Worm (Caenorhabditis elegans) whole organism, young adult: ENCODE results near the gene hrpl-1.

Source experiments
- F10E7.11 ChIP-seq: sonication (generic microtip); optimal IDR thresholded peaks from 2 replicates; lab custom pipeline; 2017; ENCODE audit warnings: mild to moderate bottlenecking, missing genetic modification characterization, moderate library complexity, missing compliant biosample characterization
- F22D6.2 ChIP-seq: sonication (generic microtip); optimal IDR thresholded peaks from 2 replicates; lab custom pipeline; 2016; ENCODE audit warnings: mild to moderate bottlenecking, missing genetic modification characterization, missing compliant biosample characterization
- F49E8.2 ChIP-seq: sonication (generic microtip); optimal IDR thresholded peaks from 3 replicates; lab custom pipeline; 2017; ENCODE audit warnings: missing genetic modification characterization, mild to moderate bottlenecking, missing compliant biosample characterization, antibody characterized with exemption, moderate library complexity; ENCODE audit not compliant: insufficient read depth
- Y79H2A.3 ChIP-seq: fragments of 200-800 bp; sonication (Bioruptor generic); conservative IDR thresholded peaks from 2 replicates; pipeline ENCODE4 v1.3.6; 2022; ENCODE audit warnings: missing genetic modification reagents, missing genetic modification characterization, missing compliant biosample characterization
- ZK185.1 ChIP-seq: sonication (generic microtip); optimal IDR thresholded peaks from 2 replicates; lab custom pipeline; 2016; ENCODE audit warnings: mild to moderate bottlenecking, missing genetic modification characterization, missing compliant biosample characterization; ENCODE audit not compliant: poor library complexity, severe bottlenecking
- ama-1 ChIP-seq, 3 experiments: fragments of 150-350 bp in 1 of 3; sonication (generic microtip) in 2 of 3; optimal IDR thresholded peaks; 2 replicates each; lab custom pipeline; 2014 to 2018; ENCODE audit warnings: missing biosample characterization in 2 of 3, missing genetic modification characterization in 2 of 3, missing genetic modification reagents in 2 of 3
- aptf-3 ChIP-seq: fragments of 200-800 bp; sonication (Bioruptor generic); IDR thresholded peaks from 2 replicates; pipeline ENCODE4 v1.3.6; 2022; ENCODE audit warnings: missing genetic modification characterization, missing compliant biosample characterization
- athp-1 ChIP-seq: sonication (generic microtip); optimal IDR thresholded peaks from 2 replicates; lab custom pipeline; 2017; ENCODE audit warnings: mild to moderate bottlenecking, missing genetic modification characterization, missing compliant biosample characterization
- attf-3 ChIP-seq: fragments of 200-800 bp; sonication (Bioruptor generic); conservative IDR thresholded peaks from 2 replicates; pipeline ENCODE4 v1.3.6; 2022; ENCODE audit warnings: missing genetic modification reagents, missing genetic modification characterization, missing compliant biosample characterization
- bed-2 ChIP-seq: fragments of 200-800 bp; sonication (Bioruptor generic); IDR thresholded peaks from 2 replicates; pipeline ENCODE4 v1.3.6; 2022; ENCODE audit warnings: missing genetic modification reagents, missing genetic modification characterization, missing compliant biosample characterization
- ccch-3 ChIP-seq: fragments of 200-800 bp; sonication (Bioruptor generic); optimal IDR thresholded peaks from 2 replicates; lab custom pipeline; 2018; ENCODE audit warnings: mild to moderate bottlenecking, missing genetic modification characterization, missing compliant biosample characterization
- cebp-2 ChIP-seq: fragments of 200-800 bp; sonication (Bioruptor generic); IDR thresholded peaks from 2 replicates; pipeline ENCODE4 v1.3.6; 2022; ENCODE audit warnings: missing genetic modification characterization, missing compliant biosample characterization
- ceh-79 ChIP-seq: sonication (generic microtip); optimal IDR thresholded peaks from 2 replicates; lab custom pipeline; 2017; ENCODE audit warnings: mild to moderate bottlenecking, missing genetic modification characterization, missing compliant biosample characterization
- ceh-91 ChIP-seq: fragments of 200-800 bp; sonication (Bioruptor generic); IDR thresholded peaks from 2 replicates; pipeline ENCODE4 v1.3.6; 2022; ENCODE audit warnings: missing genetic modification reagents, missing genetic modification characterization, missing compliant biosample characterization
- chd-7 ChIP-seq: sonication (generic microtip); optimal IDR thresholded peaks from 2 replicates; lab custom pipeline; 2016; ENCODE audit warnings: mild to moderate bottlenecking, missing genetic modification characterization, moderate library complexity, missing compliant biosample characterization
- dox-1 ChIP-seq: fragments of 200-800 bp; sonication (Bioruptor generic); IDR thresholded peaks from 2 replicates; pipeline ENCODE4 v1.3.6; 2022; ENCODE audit warnings: missing genetic modification reagents, missing genetic modification characterization, missing compliant biosample characterization
- dpl-1 ChIP-seq: fragments of 150-350 bp; optimal IDR thresholded peaks from 2 replicates; lab custom pipeline; 2014; ENCODE audit warnings: missing biosample characterization, missing genetic modification reagents, missing genetic modification characterization
- gei-17 ChIP-seq: fragments of 200-800 bp; sonication (Bioruptor generic); optimal IDR thresholded peaks from 2 replicates; lab custom pipeline; 2018; ENCODE audit warnings: mild to moderate bottlenecking, missing genetic modification characterization, missing compliant biosample characterization
- hlh-12 ChIP-seq: sonication (generic microtip); optimal IDR thresholded peaks from 2 replicates; lab custom pipeline; 2016; ENCODE audit warnings: missing genetic modification characterization, missing compliant biosample characterization
- hrde-1 ChIP-seq: sonication (generic microtip); optimal IDR thresholded peaks from 2 replicates; lab custom pipeline; 2016; ENCODE audit warnings: missing genetic modification characterization, mild to moderate bottlenecking, missing compliant biosample characterization, moderate library complexity, missing genotype, missing genetic modification reagents, borderline replicate concordance
- let-526 ChIP-seq: fragments of 200-800 bp; sonication (Bioruptor generic); IDR thresholded peaks from 2 replicates; pipeline ENCODE4 v1.3.6; 2022; ENCODE audit warnings: missing genetic modification reagents, missing genetic modification characterization, missing compliant biosample characterization
- lin-40 ChIP-seq: sonication (generic microtip); optimal IDR thresholded peaks from 2 replicates; lab custom pipeline; 2016; ENCODE audit warnings: missing genetic modification characterization, mild to moderate bottlenecking, missing compliant biosample characterization, missing genotype, missing genetic modification reagents
- lir-1 ChIP-seq: fragments of 200-800 bp; sonication (Bioruptor generic); conservative IDR thresholded peaks from 2 replicates; pipeline ENCODE4 v1.3.6; 2022; ENCODE audit warnings: missing genetic modification reagents, missing genetic modification characterization, missing compliant biosample characterization
- lsy-27 ChIP-seq: sonication (generic microtip); optimal IDR thresholded peaks from 2 replicates; lab custom pipeline; 2017; ENCODE audit warnings: missing genetic modification characterization, mild to moderate bottlenecking, missing compliant biosample characterization, antibody characterized with exemption, missing genotype, borderline replicate concordance; ENCODE audit not compliant: insufficient read depth
- madf-3 ChIP-seq: fragments of 200-800 bp; sonication (Bioruptor generic); IDR thresholded peaks from 2 replicates; pipeline ENCODE4 v1.3.6; 2022; ENCODE audit warnings: missing genetic modification reagents, missing genetic modification characterization, missing compliant biosample characterization
- madf-6 ChIP-seq: fragments of 200-800 bp; sonication (Bioruptor generic); IDR thresholded peaks from 2 replicates; pipeline ENCODE4 v1.3.6; 2022; ENCODE audit warnings: missing genetic modification reagents, missing genetic modification characterization, missing compliant biosample characterization
- madf-8 ChIP-seq: fragments of 200-800 bp; sonication (Bioruptor generic); conservative IDR thresholded peaks from 2 replicates; pipeline ENCODE4 v1.3.6; 2022; ENCODE audit warnings: missing genetic modification reagents, missing genetic modification characterization, missing compliant biosample characterization
- mcd-1 ChIP-seq: fragments of 200-800 bp; sonication (Bioruptor generic); IDR thresholded peaks from 2 replicates; pipeline ENCODE4 v1.3.6; 2022; ENCODE audit warnings: missing genetic modification reagents, missing genetic modification characterization, missing compliant biosample characterization
- nfyb-1 ChIP-seq: fragments of 200-800 bp; sonication (Bioruptor generic); IDR thresholded peaks from 2 replicates; pipeline ENCODE4 v1.3.6; 2022; ENCODE audit warnings: missing genetic modification reagents, missing genetic modification characterization, missing compliant biosample characterization
- nhr-179 ChIP-seq: sonication (generic microtip); optimal IDR thresholded peaks from 2 replicates; lab custom pipeline; 2016; ENCODE audit warnings: mild to moderate bottlenecking, missing genetic modification characterization, missing compliant biosample characterization
- nhr-80 ChIP-seq: sonication (generic microtip); optimal IDR thresholded peaks from 2 replicates; lab custom pipeline; 2016; ENCODE audit warnings: missing genetic modification characterization, missing compliant biosample characterization
- nhr-90 ChIP-seq: sonication (generic microtip); optimal IDR thresholded peaks from 2 replicates; lab custom pipeline; 2016; ENCODE audit warnings: missing genotype, mild to moderate bottlenecking, missing genetic modification characterization, missing compliant biosample characterization
- pbrm-1 ChIP-seq: fragments of 200-800 bp; sonication (Bioruptor generic); IDR thresholded peaks from 2 replicates; pipeline ENCODE4 v1.3.6; 2022; ENCODE audit warnings: missing genetic modification reagents, missing genetic modification characterization, missing compliant biosample characterization
- repo-1 ChIP-seq: sonication (generic microtip); optimal IDR thresholded peaks from 2 replicates; lab custom pipeline; 2017; ENCODE audit warnings: mild to moderate bottlenecking, missing genetic modification characterization, missing compliant biosample characterization
- sea-2 ChIP-seq: fragments of 200-800 bp; sonication (Bioruptor generic); IDR thresholded peaks from 2 replicates; pipeline ENCODE4 v1.3.6; 2022; ENCODE audit warnings: missing genetic modification characterization, missing compliant biosample characterization
- snpc-4 ChIP-seq, 5 experiments: fragments of 150-350 bp in 1 of 5; sonication (generic microtip) in 4 of 5; optimal IDR thresholded peaks; 2 replicates each; lab custom pipeline; 2014 to 2018; ENCODE audit warnings: missing genetic modification characterization in 5 of 5, missing biosample characterization in 3 of 5, antibody characterized with exemption in 2 of 5, mild to moderate bottlenecking in 2 of 5, missing compliant biosample characterization in 2 of 5, missing genotype in 2 of 5, moderate library complexity in 2 of 5, missing genetic modification reagents in 1 of 5
- somi-1 ChIP-seq: fragments of 200-800 bp; sonication (Bioruptor generic); optimal IDR thresholded peaks from 2 replicates; lab custom pipeline; 2018; ENCODE audit warnings: mild to moderate bottlenecking, missing genetic modification characterization, missing compliant biosample characterization
- sptf-2 ChIP-seq: fragments of 200-800 bp; sonication (Bioruptor generic); optimal IDR thresholded peaks from 2 replicates; lab custom pipeline; 2018; ENCODE audit warnings: mild to moderate bottlenecking, missing genetic modification characterization, missing compliant biosample characterization
- tbx-9 ChIP-seq: sonication (generic microtip); optimal IDR thresholded peaks from 2 replicates; lab custom pipeline; 2016; ENCODE audit warnings: borderline replicate concordance, missing genetic modification characterization, inconsistent platforms, missing compliant biosample characterization
- tlf-1 ChIP-seq: fragments of 200-800 bp; sonication (Bioruptor generic); optimal IDR thresholded peaks from 2 replicates; lab custom pipeline; 2018; ENCODE audit warnings: mild to moderate bottlenecking, missing genetic modification characterization, missing compliant biosample characterization
- unc-130 ChIP-seq: sonication (generic microtip); optimal IDR thresholded peaks from 2 replicates; lab custom pipeline; 2016; ENCODE audit warnings: missing genetic modification reagents, missing genetic modification characterization, missing compliant biosample characterization
- unc-62 ChIP-seq: fragments of 150-350 bp; optimal IDR thresholded peaks from 2 replicates; lab custom pipeline; 2014; ENCODE audit warnings: missing biosample characterization, missing genetic modification reagents, missing genetic modification characterization
- zfh-2 ChIP-seq: fragments of 200-800 bp; sonication (Bioruptor generic); conservative IDR thresholded peaks from 2 replicates; pipeline ENCODE4 v1.3.6; 2022; ENCODE audit warnings: missing genetic modification reagents, missing genetic modification characterization, missing compliant biosample characterization
- ztf-25 ChIP-seq: fragments of 200-800 bp; sonication (Bioruptor generic); IDR thresholded peaks from 2 replicates; pipeline ENCODE4 v1.3.6; 2022; ENCODE audit warnings: missing genetic modification reagents, missing genetic modification characterization, missing compliant biosample characterization
- ztf-26 ChIP-seq: sonication (generic microtip); optimal IDR thresholded peaks from 2 replicates; lab custom pipeline; 2017; ENCODE audit warnings: missing genetic modification characterization, missing compliant biosample characterization
- ztf-28 ChIP-seq: fragments of 200-800 bp; sonication (Bioruptor generic); IDR thresholded peaks from 2 replicates; pipeline ENCODE4 v1.3.6; 2022; ENCODE audit warnings: missing genetic modification reagents, missing genetic modification characterization, missing compliant biosample characterization
- ztf-3 ChIP-seq: fragments of 200-800 bp; sonication (Bioruptor generic); optimal IDR thresholded peaks from 2 replicates; lab custom pipeline; 2018; ENCODE audit warnings: mild to moderate bottlenecking, missing genetic modification characterization, missing compliant biosample characterization

Gene hrpl-1

DNA sequence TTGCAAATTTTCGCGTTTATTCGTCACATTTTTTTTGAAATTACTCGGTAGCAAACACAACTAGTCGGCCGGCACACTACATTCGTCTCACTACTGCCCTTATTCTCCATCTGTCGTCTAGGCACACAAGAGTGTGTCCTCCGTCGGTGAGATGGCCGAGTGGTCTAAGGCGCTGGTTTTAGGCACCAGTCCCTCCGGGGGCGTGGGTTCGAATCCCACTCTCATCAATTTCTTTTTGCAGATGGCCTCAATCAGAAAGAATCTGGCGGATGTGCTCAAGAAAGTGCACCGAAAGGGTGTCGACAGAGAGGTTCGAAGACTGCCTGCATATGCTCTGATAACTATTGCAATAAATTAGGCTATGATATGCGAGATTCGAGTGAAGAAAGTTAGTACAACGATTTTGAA lies 45.5 kb upstream of the hrpl-1 start:
- TF ChIP-seq unc-62 (GFP tag; lab: Kevin White, UChicago) (no peak), sea-2 (GFP tag; lab: Robert Waterston, UW) (no peak), dpl-1 (GFP tag; lab: Kevin White, UChicago) (no peak), snpc-4 (GFP tag; optimal IDR thresholded peaks at IDR 0.05; lab: Kevin White, UChicago) (peak; percentile 38), snpc-4 (tag; optimal IDR thresholded peaks at IDR 0.05; lab: Kevin White, UChicago) (peak; percentile 11 to 66 (median 39)), nhr-80 (tag; lab: Kevin White, UChicago) (peak; percentile 25), hrde-1 (tag; lab: Kevin White, UChicago) (peak; percentile 48), ama-1 (optimal IDR thresholded peaks at IDR 0.05; lab: Kevin White, UChicago) (no peak), ama-1 (GFP tag; optimal IDR thresholded peaks at IDR 0.05; lab: Kevin White, UChicago) (peak; percentile 33 to 87), tlf-1 (GFP tag; lab: Kevin White, UChicago) (peak; percentile 49), zfh-2 (peak; percentile 77), nfyb-1 (GFP tag; lab: Robert Waterston, UW) (peak; percentile 61), chd-7 (tag; lab: Kevin White, UChicago) (peak; percentile 72), ztf-26 (peak; percentile 45), madf-8 (GFP tag; lab: Robert Waterston, UW) (no peak), madf-6 (peak; percentile 64; the same call in 1 of the 2 replicates), somi-1 (GFP tag; lab: Kevin White, UChicago) (peak; percentile 54), F22D6.2 (no peak), lir-1 (GFP tag; lab: Robert Waterston, UW) (0 out of 2 replicates have a peak, but pooled peaks have one; percentile 7), athp-1 (tag; lab: Kevin White, UChicago) (peak; percentile 51), lin-40 (tag; lab: Kevin White, UChicago) (peak; percentile 69), pbrm-1 (GFP tag; lab: Robert Waterston, UW) (peak; percentile 83), ceh-91 (GFP tag; lab: Robert Waterston, UW) (peak; percentile 40; the same call in 1 of the 2 replicates), ZK185.1 (peak; percentile 82), unc-130 (GFP tag; lab: Kevin White, UChicago) (no peak), lsy-27 (tag; lab: Kevin White, UChicago) (no peak), ccch-3 (GFP tag; lab: Kevin White, UChicago) (no peak), aptf-3 (no peak; the same call in 1 of the 2 replicates), ztf-25 (GFP tag; lab: Robert Waterston, UW) (peak; percentile 82), repo-1 (no peak), tbx-9 (tag; lab: Kevin White, UChicago) (no peak), bed-2 (GFP tag; lab: Robert Waterston, UW) (no peak), F10E7.11 (tag; lab: Kevin White, UChicago) (peak; percentile 28), gei-17 (no peak), nhr-90 (tag; lab: Kevin White, UChicago) (peak; percentile 64), dox-1 (peak; percentile 88), mcd-1 (GFP tag; lab: Robert Waterston, UW) (peak; percentile 74), attf-3 (peak; percentile 53; the same call in 1 of the 2 replicates), F49E8.2 (tag; lab: Kevin White, UChicago) (no peak), Y79H2A.3 (GFP tag; lab: Robert Waterston, UW) (0 out of 2 replicates have a peak, but pooled peaks have one; percentile 25), madf-3 (GFP tag; lab: Robert Waterston, UW) (peak; percentile 79), ztf-28 (GFP tag; lab: Robert Waterston, UW) (0 out of 2 replicates have a peak, but pooled peaks have one; percentile 49), sptf-2 (GFP tag; lab: Kevin White, UChicago) (no peak), nhr-179 (tag; lab: Kevin White, UChicago) (no peak), let-526 (GFP tag; lab: Robert Waterston, UW) (no peak), cebp-2 (no peak), hlh-12 (tag; lab: Kevin White, UChicago) (no peak), ceh-79 (tag; lab: Kevin White, UChicago) (no peak), ztf-3 (GFP tag; lab: Kevin White, UChicago) (no peak)
